Fruit fly (Drosophila melanogaster): ENCODE results near the gene Tsp3A.

Tsp3A gene

dm6 chrX:2589446-2590038, 30.0 kb downstream of the Tsp3A start (continued):
- TF ChIP-seq nau (GFP tag; optimal IDR thresholded peaks at IDR 0.05), result peak; percentile 76
- TF ChIP-seq emc (GFP tag; optimal IDR thresholded peaks at IDR 0.05), result peak; percentile 85
- no peak for TF ChIP-seq Bgb (GFP tag; IDR thresholded peaks at IDR 0.05; ENCODE audit: partially characterized antibody)
- TF ChIP-seq NC2β (GFP tag; optimal IDR thresholded peaks at IDR 0.05), result peak; percentile 85
- TF ChIP-seq ken (GFP tag; IDR thresholded peaks at IDR 0.05), result peak; percentile 95
- TF ChIP-seq jing (GFP tag; optimal IDR thresholded peaks at IDR 0.05), result peak; percentile 76
- no peak for TF ChIP-seq amos (GFP tag; IDR thresholded peaks at IDR 0.05; ENCODE audit: partially characterized antibody)
- peak; percentile 91 for TF ChIP-seq CG7556 (GFP tag; optimal IDR thresholded peaks at IDR 0.05)
- TF ChIP-seq Tbp (GFP tag; optimal IDR thresholded peaks at IDR 0.05), result no peak
- TF ChIP-seq CG3163 (GFP tag; optimal IDR thresholded peaks at IDR 0.05), result peak; percentile 79
- peak; percentile 91 for TF ChIP-seq pnt (GFP tag; optimal IDR thresholded peaks at IDR 0.05)
- peak; percentile 72 for TF ChIP-seq Blimp-1 (GFP tag; optimal IDR thresholded peaks at IDR 0.05)
- peak; percentile 71 for TF ChIP-seq tap (tag; optimal IDR thresholded peaks at IDR 0.05)
- TF ChIP-seq Dad (GFP tag; optimal IDR thresholded peaks at IDR 0.05), result peak; percentile 93
- peak; percentile 92 for TF ChIP-seq sisA (GFP tag; IDR thresholded peaks at IDR 0.05)
- TF ChIP-seq CG7271 (tag; optimal IDR thresholded peaks at IDR 0.05), result no peak
- TF ChIP-seq CG17612 (GFP tag; IDR thresholded peaks at IDR 0.05), result peak; percentile 91
- TF ChIP-seq CG9437 (GFP tag; optimal IDR thresholded peaks at IDR 0.05), result peak; percentile 70
- TF ChIP-seq CG31365 (tag; optimal IDR thresholded peaks at IDR 0.05), result peak; percentile 68
- no peak for TF ChIP-seq nerfin-2 (GFP tag; IDR thresholded peaks at IDR 0.05; ENCODE audit: partially characterized antibody)
- peak; percentile 87 for TF ChIP-seq jigr1 (GFP tag; IDR thresholded peaks at IDR 0.05)
- peak; percentile 88 for TF ChIP-seq CG2889 (GFP tag; IDR thresholded peaks at IDR 0.05)
- TF ChIP-seq Spps (tag; optimal IDR thresholded peaks at IDR 0.05), result peak; percentile 45
- peak; percentile 94 for TF ChIP-seq Meics (GFP tag; optimal IDR thresholded peaks at IDR 0.05)
- TF ChIP-seq CG11085 (GFP tag; IDR thresholded peaks at IDR 0.05), result peak; percentile 95
- TF ChIP-seq usp (GFP tag; optimal IDR thresholded peaks at IDR 0.05), result no peak
- TF ChIP-seq CG30020 (tag; optimal IDR thresholded peaks at IDR 0.05), result peak; percentile 21
- TF ChIP-seq CTCF (GFP tag; optimal IDR thresholded peaks at IDR 0.05), result no peak
- TF ChIP-seq CG5245 (GFP tag; optimal IDR thresholded peaks at IDR 0.05), result peak; percentile 86
- TF ChIP-seq YL-1 (GFP tag; optimal IDR thresholded peaks at IDR 0.05), result peak; percentile 49
- TF ChIP-seq Atf-2 (GFP tag; optimal IDR thresholded peaks at IDR 0.05), result peak; percentile 89
- TF ChIP-seq ac (GFP tag; optimal IDR thresholded peaks at IDR 0.05), result no peak
- peak; percentile 77 for TF ChIP-seq dimm (GFP tag; IDR thresholded peaks at IDR 0.05)
- TF ChIP-seq danr (GFP tag; IDR thresholded peaks at IDR 0.05), result peak; percentile 79
- TF ChIP-seq CG11456 (GFP tag; IDR thresholded peaks at IDR 0.05), result peak; percentile 97
- TF ChIP-seq Elba2 (GFP tag; optimal IDR thresholded peaks at IDR 0.05), result peak; percentile 61
- peak; percentile 68 for TF ChIP-seq NC2α (GFP tag; optimal IDR thresholded peaks at IDR 0.05)
- no peak for TF ChIP-seq hbn (GFP tag; IDR thresholded peaks at IDR 0.05; ENCODE audit: partially characterized antibody)
- peak; percentile 95 for TF ChIP-seq Hsf (GFP tag; optimal IDR thresholded peaks at IDR 0.05)
- no peak for TF ChIP-seq CG8359 (GFP tag; optimal IDR thresholded peaks at IDR 0.05; ENCODE audit: borderline replicate concordance)
- TF ChIP-seq sna (GFP tag; IDR thresholded peaks at IDR 0.05; ENCODE audit: partially characterized antibody), result no peak
- TF ChIP-seq seq (GFP tag; IDR thresholded peaks at IDR 0.05), result peak; percentile 87
- TF ChIP-seq CG18764 (GFP tag; optimal IDR thresholded peaks at IDR 0.05), result peak; percentile 78
- peak; percentile 95 for TF ChIP-seq ind (GFP tag; optimal IDR thresholded peaks at IDR 0.05)
- TF ChIP-seq CG32772 (GFP tag; IDR thresholded peaks at IDR 0.05), result peak; percentile 92
- TF ChIP-seq peb (GFP tag; IDR thresholded peaks at IDR 0.05), result peak; percentile 82
- peak; percentile 78 for TF ChIP-seq ftz-f1 (GFP tag; optimal IDR thresholded peaks at IDR 0.05)
- peak; percentile 79 for TF ChIP-seq CG31441 (GFP tag; IDR thresholded peaks at IDR 0.05)
- TF ChIP-seq yki (optimal IDR thresholded peaks at IDR 0.05), result no peak
- TF ChIP-seq CG1832 (GFP tag; optimal IDR thresholded peaks at IDR 0.05), result no peak
- peak; percentile 48 for TF ChIP-seq sima (GFP tag; optimal IDR thresholded peaks at IDR 0.05)
- no peak for TF ChIP-seq pros (GFP tag; optimal IDR thresholded peaks at IDR 0.05)
